Worm (Caenorhabditis elegans) whole organism, mixed stage, embryonic: ENCODE measurements around the gene ZK1127.4.

ENCODE experiments used
- ceh-83 ChIP-seq: fragments of 200-800 bp; sonication (Bioruptor generic); optimal IDR thresholded peaks from 2 replicates; lab custom pipeline; 2018; ENCODE audit warnings: mild to moderate bottlenecking, missing genetic modification characterization, missing compliant biosample characterization
- ces-1 ChIP-seq: fragments of 150-350 bp; optimal IDR thresholded peaks from 2 replicates; lab custom pipeline; 2014; ENCODE audit warnings: missing biosample characterization, missing genetic modification reagents, missing genetic modification characterization
- flh-1 ChIP-seq: fragments of 200-800 bp; sonication (Bioruptor generic); optimal IDR thresholded peaks from 2 replicates; lab custom pipeline; 2018; ENCODE audit warnings: mild to moderate bottlenecking, missing genetic modification characterization, moderate library complexity, missing compliant biosample characterization
- lsy-2 ChIP-seq: fragments of 150-350 bp; optimal IDR thresholded peaks from 2 replicates; lab custom pipeline; 2014; ENCODE audit warnings: missing biosample characterization, missing genetic modification characterization
- mep-1 ChIP-seq: fragments of 150-350 bp; optimal IDR thresholded peaks from 2 replicates; lab custom pipeline; 2017; ENCODE audit warnings: missing biosample characterization, missing genetic modification reagents, missing genetic modification characterization, inconsistent platforms
- nhr-237 ChIP-seq: fragments of 150-350 bp; optimal IDR thresholded peaks from 2 replicates; lab custom pipeline; 2014; ENCODE audit warnings: missing biosample characterization, missing genetic modification characterization
- pha-4 ChIP-seq: fragments of 150-350 bp; optimal IDR thresholded peaks from 2 replicates; lab custom pipeline; 2018; ENCODE audit warnings: missing biosample characterization, missing genetic modification reagents, missing genetic modification characterization
- snpc-4 ChIP-seq: fragments of 150-350 bp; optimal IDR thresholded peaks from 2 replicates; lab custom pipeline; 2014; ENCODE audit warnings: missing biosample characterization, missing genetic modification characterization
- unc-39 ChIP-seq: fragments of 150-350 bp; optimal IDR thresholded peaks from 2 replicates; lab custom pipeline; 2014; ENCODE audit warnings: missing biosample characterization, missing genetic modification characterization
- unc-62 ChIP-seq: fragments of 150-350 bp; optimal IDR thresholded peaks from 2 replicates; lab custom pipeline; 2014; ENCODE audit warnings: missing biosample characterization, missing genetic modification reagents, missing genetic modification characterization

DNA sequence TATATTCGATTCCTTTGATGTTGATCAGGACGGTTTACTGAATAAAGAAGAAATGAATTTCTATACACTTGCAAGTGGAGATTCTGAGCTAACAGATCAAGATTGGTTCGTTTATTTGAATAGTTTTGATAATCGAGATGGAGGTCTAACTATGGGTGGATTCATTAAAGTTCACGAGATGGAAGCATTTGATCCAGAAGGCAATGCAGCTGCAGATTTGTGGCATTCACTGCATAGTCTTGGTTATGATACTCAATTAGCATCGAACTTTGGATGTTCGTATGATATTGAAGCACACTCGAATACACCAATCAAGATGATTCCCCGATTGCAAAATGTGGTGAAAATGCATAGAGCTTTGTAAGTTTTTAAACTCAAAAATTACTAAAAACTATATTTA is 42.2 kb downstream of the ZK1127.4 start:
- no peak for TF ChIP-seq unc-62 (GFP tag; lab: Kevin White, UChicago)
- TF ChIP-seq lsy-2 (tag; lab: Kevin White, UChicago) = no peak
- no peak for TF ChIP-seq snpc-4 (tag; lab: Kevin White, UChicago)
- TF ChIP-seq flh-1 = no peak
- TF ChIP-seq mep-1 = no peak
- TF ChIP-seq unc-39 (tag; lab: Kevin White, UChicago) = no peak
- TF ChIP-seq ces-1 (GFP tag; lab: Kevin White, UChicago) = no peak
- TF ChIP-seq nhr-237 (tag; lab: Kevin White, UChicago) = no peak
- no peak for TF ChIP-seq ceh-83
- no peak for TF ChIP-seq pha-4
